Worm (Caenorhabditis elegans): ENCODE measurements around the gene aagr-1.

ce11 chrIV:8354572-8354971 lies 11.7 kb upstream of the aagr-1 start, which contains the start of gene F17E9.3:
- no peak for TF ChIP-seq attf-5 (GFP tag; optimal IDR thresholded peaks at IDR 0.05)
- TF ChIP-seq nhr-120 (GFP tag; IDR thresholded peaks at IDR 0.05): no peak
- TF ChIP-seq pha-4 (tag; optimal IDR thresholded peaks at IDR 0.05): no peak
- no peak for TF ChIP-seq dpff-1 (tag; optimal IDR thresholded peaks at IDR 0.05)
- TF ChIP-seq sea-2 (GFP tag; IDR thresholded peaks at IDR 0.05): no peak
- no peak for TF ChIP-seq B0261.1 (tag; optimal IDR thresholded peaks at IDR 0.05)
- TF ChIP-seq C17E4.6 (GFP tag; IDR thresholded peaks at IDR 0.05): no peak
- no peak for TF ChIP-seq madf-10 (tag; optimal IDR thresholded peaks at IDR 0.05)
- no peak for TF ChIP-seq ztf-6 (GFP tag; IDR thresholded peaks at IDR 0.05)
- TF ChIP-seq dpl-1 (GFP tag; optimal IDR thresholded peaks at IDR 0.05): no peak
- TF ChIP-seq efl-1 (GFP tag; optimal IDR thresholded peaks at IDR 0.05): no peak
- TF ChIP-seq ceh-40 (GFP tag; IDR thresholded peaks at IDR 0.05): no peak
- no peak for TF ChIP-seq ztf-28 (GFP tag; IDR thresholded peaks at IDR 0.05)
